Worm (Caenorhabditis elegans) whole organism, L2 larva: Measurements from ENCODE around the gene K08B12.1.

Experiments
- C34F6.9 ChIP-seq: fragments of 150-350 bp; optimal IDR thresholded peaks from 2 replicates; lab custom pipeline; 2014; ENCODE audit warnings: missing biosample characterization, missing genetic modification characterization
- F13H6.1 ChIP-seq: sonication (generic microtip); optimal IDR thresholded peaks from 2 replicates; lab custom pipeline; 2016; ENCODE audit warnings: missing genetic modification characterization, missing compliant biosample characterization
- Y55F3AM.14 ChIP-seq: fragments of 200-800 bp; sonication (Bioruptor generic); optimal IDR thresholded peaks from 2 replicates; lab custom pipeline; 2018; ENCODE audit warnings: mild to moderate bottlenecking, missing genetic modification characterization, missing compliant biosample characterization
- ZK546.5 ChIP-seq: sonication (generic microtip); optimal IDR thresholded peaks from 2 replicates; lab custom pipeline; 2017; ENCODE audit warnings: missing biosample characterization, missing genetic modification characterization
- alr-1 ChIP-seq: fragments of 150-350 bp; optimal IDR thresholded peaks from 2 replicates; lab custom pipeline; 2014; ENCODE audit warnings: missing biosample characterization, missing genetic modification characterization
- blmp-1 ChIP-seq: sonication (generic microtip); optimal IDR thresholded peaks from 2 replicates; lab custom pipeline; 2017; ENCODE audit warnings: missing genetic modification characterization, mild to moderate bottlenecking, missing compliant biosample characterization, antibody characterized with exemption, moderate library complexity; ENCODE audit not compliant: insufficient read depth
- egl-27 ChIP-seq: sonication (generic microtip); optimal IDR thresholded peaks from 3 replicates; lab custom pipeline; 2017; ENCODE audit warnings: missing biosample characterization, missing genetic modification reagents, missing genetic modification characterization
- elt-1 ChIP-seq: fragments of 150-350 bp; optimal IDR thresholded peaks from 2 replicates; lab custom pipeline; 2014; ENCODE audit warnings: missing biosample characterization, missing genetic modification characterization
- elt-3 ChIP-seq: sonication (generic microtip); optimal IDR thresholded peaks from 2 replicates; lab custom pipeline; 2017; ENCODE audit warnings: missing biosample characterization, missing genetic modification characterization
- fos-1 ChIP-seq: fragments of 150-350 bp; optimal IDR thresholded peaks from 2 replicates; lab custom pipeline; 2014; ENCODE audit warnings: missing biosample characterization, missing genetic modification characterization
- gmeb-1 ChIP-seq: fragments of 150-350 bp; optimal IDR thresholded peaks from 2 replicates; lab custom pipeline; 2014; ENCODE audit warnings: missing biosample characterization, missing genetic modification characterization
- lin-11 ChIP-seq: fragments of 150-350 bp; sonication (generic microtip); optimal IDR thresholded peaks from 2 replicates; lab custom pipeline; 2014; ENCODE audit warnings: missing biosample characterization, missing genetic modification characterization, inconsistent platforms, mixed read lengths
- lin-13 ChIP-seq: fragments of 150-350 bp; optimal IDR thresholded peaks from 2 replicates; lab custom pipeline; 2014; ENCODE audit warnings: missing biosample characterization, missing genetic modification reagents, missing genetic modification characterization
- lin-39 ChIP-seq: fragments of 150-350 bp; optimal IDR thresholded peaks from 2 replicates; lab custom pipeline; 2014; ENCODE audit warnings: missing biosample characterization, missing genetic modification reagents, missing genetic modification characterization
- mab-5 ChIP-seq: fragments of 150-350 bp; optimal IDR thresholded peaks from 2 replicates; lab custom pipeline; 2014; ENCODE audit warnings: missing biosample characterization, missing genetic modification characterization
- mdl-1 ChIP-seq, 2 experiments: fragments of 150-350 bp in 1 of 2; sonication (generic microtip) in 1 of 2; optimal IDR thresholded peaks; 2 replicates each; lab custom pipeline; 2017; ENCODE audit warnings: missing biosample characterization in 2 of 2, missing genetic modification characterization in 2 of 2
- nhr-129 ChIP-seq: fragments of 150-350 bp; optimal IDR thresholded peaks from 2 replicates; lab custom pipeline; 2014; ENCODE audit warnings: missing biosample characterization, missing genetic modification characterization
- nhr-21 ChIP-seq: fragments of 150-350 bp; optimal IDR thresholded peaks from 2 replicates; lab custom pipeline; 2014; ENCODE audit warnings: missing biosample characterization, missing genetic modification characterization
- nhr-25 ChIP-seq: fragments of 150-350 bp; sonication (generic microtip); optimal IDR thresholded peaks from 3 replicates; lab custom pipeline; 2014; ENCODE audit warnings: missing biosample characterization, missing genetic modification characterization
- nhr-6 ChIP-seq: fragments of 150-350 bp; optimal IDR thresholded peaks from 2 replicates; lab custom pipeline; 2014; ENCODE audit warnings: missing biosample characterization, missing genetic modification characterization
- nhr-77 ChIP-seq: fragments of 150-350 bp; optimal IDR thresholded peaks from 2 replicates; lab custom pipeline; 2014; ENCODE audit warnings: missing biosample characterization, missing genetic modification characterization
- sem-4 ChIP-seq: fragments of 150-350 bp; optimal IDR thresholded peaks from 2 replicates; lab custom pipeline; 2014; ENCODE audit warnings: missing biosample characterization, missing genetic modification reagents, missing genetic modification characterization
- sma-3 ChIP-seq: sonication (generic microtip); optimal IDR thresholded peaks from 2 replicates; lab custom pipeline; 2016; ENCODE audit warnings: missing genetic modification reagents, missing genetic modification characterization, missing compliant biosample characterization
- sma-9 ChIP-seq, 2 experiments: fragments of 150-350 bp in 1 of 2; sonication (generic microtip) in 1 of 2; optimal IDR thresholded peaks; 2 replicates each; lab custom pipeline; 2014 to 2016; ENCODE audit warnings: missing genetic modification characterization in 2 of 2, mild to moderate bottlenecking in 1 of 2, missing biosample characterization in 1 of 2, missing compliant biosample characterization in 1 of 2, missing genetic modification reagents in 1 of 2, moderate library complexity in 1 of 2
- zag-1 ChIP-seq: fragments of 150-350 bp; optimal IDR thresholded peaks from 2 replicates; lab custom pipeline; 2014; ENCODE audit warnings: missing biosample characterization, missing genetic modification characterization
- ztf-1 ChIP-seq: fragments of 200-800 bp; sonication (Bioruptor generic); conservative IDR thresholded peaks from 2 replicates; pipeline ENCODE4 v1.3.6; 2022; ENCODE audit warnings: missing genetic modification characterization, missing compliant biosample characterization

The K08B12.1 gene

DNA sequence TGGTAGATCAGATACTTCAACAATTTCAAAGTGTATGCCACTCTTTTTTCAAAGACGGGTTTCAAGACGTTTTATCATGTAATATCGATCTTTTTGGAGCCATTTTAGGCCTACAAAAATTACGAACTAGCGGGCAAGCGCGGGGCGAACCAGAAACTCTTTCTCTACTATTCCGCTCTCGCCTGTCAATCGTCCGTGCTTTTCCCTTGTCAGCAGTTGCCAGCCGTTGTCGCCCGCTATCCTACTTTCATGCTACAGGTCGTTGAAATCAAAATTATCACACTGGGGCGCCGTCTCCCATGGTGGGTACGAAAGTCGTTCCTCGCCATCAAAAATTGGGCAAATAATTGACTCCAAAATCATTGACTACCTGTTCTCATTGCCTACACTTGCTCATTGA, 41.9 kb downstream of the K08B12.1 start:
- TF ChIP-seq sma-9 (GFP tag; optimal IDR thresholded peaks at IDR 0.05; lab: Kevin White, UChicago) (no peak), sma-9 (tag; optimal IDR thresholded peaks at IDR 0.05; lab: Kevin White, UChicago) (no peak)

DNA sequence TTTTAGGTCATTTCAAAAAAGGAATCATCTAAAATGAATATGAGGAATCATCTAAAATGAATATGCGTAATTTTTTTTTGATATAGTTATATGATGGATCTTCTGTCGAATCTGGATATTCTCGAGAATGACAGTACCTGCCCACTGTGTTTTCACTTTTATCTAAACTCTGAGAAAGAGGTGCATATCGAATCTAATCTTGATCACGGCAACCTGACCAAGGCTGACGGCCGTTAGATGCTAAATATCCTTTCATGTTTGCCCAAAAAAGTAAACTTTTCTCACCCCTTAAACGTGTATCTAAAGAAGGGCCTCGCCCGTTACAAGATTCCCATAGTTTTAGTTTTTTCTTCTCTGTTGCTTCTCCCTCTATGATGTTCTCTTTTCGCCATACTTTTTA, 43.3 kb downstream of the K08B12.1 start:
- TF ChIP-seq elt-1 (tag; lab: Kevin White, UChicago) (peak; percentile 33), egl-27 (no peak), F13H6.1 (tag; lab: Kevin White, UChicago) (no peak), lin-39 (tag; lab: Kevin White, UChicago) (no peak), lin-11 (tag; lab: Kevin White, UChicago) (no peak), blmp-1 (tag; lab: Kevin White, UChicago) (peak; percentile 65)

DNA sequence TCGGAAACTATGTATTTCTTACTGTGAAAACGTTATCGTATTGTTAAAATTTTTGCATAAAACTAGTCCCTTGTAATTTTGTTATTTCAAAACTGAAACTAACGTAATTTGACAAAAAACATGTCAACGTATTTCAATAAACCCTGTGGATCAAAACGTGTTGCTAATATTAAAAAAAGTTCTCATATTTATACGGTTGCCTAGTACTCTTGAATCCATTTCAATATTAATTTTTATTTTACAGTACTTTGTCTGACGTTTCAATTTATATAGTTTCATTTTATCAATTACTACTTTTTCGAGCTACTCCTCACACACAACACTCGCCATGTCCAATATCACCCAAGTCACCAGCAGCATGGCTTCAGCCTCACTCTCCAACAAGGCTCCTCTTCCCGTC, 44.3 kb downstream of the K08B12.1 start, which contains the start of gene sago-1:
Gene sago-1 (plus strand): TSS at position 301 of the 400 bp plus-strand sequence.
- TF ChIP-seq nhr-21 (tag; lab: Kevin White, UChicago) (no peak), ztf-1 (GFP tag; lab: Robert Waterston, UW) (no peak), gmeb-1 (tag; lab: Kevin White, UChicago) (no peak), fos-1 (tag; lab: Kevin White, UChicago) (no peak), nhr-25 (tag; lab: Kevin White, UChicago) (no peak), sem-4 (no peak), mdl-1 (tag; optimal IDR thresholded peaks at IDR 0.05; lab: Kevin White, UChicago) (no peak), alr-1 (tag; lab: Kevin White, UChicago) (no peak), ZK546.5 (tag; lab: Kevin White, UChicago) (no peak), nhr-6 (tag; lab: Kevin White, UChicago) (no peak), nhr-129 (tag; lab: Kevin White, UChicago) (no peak), elt-3 (tag; lab: Kevin White, UChicago) (no peak), Y55F3AM.14 (GFP tag; lab: Kevin White, UChicago) (no peak), zag-1 (no peak), nhr-77 (no peak), C34F6.9 (tag; lab: Kevin White, UChicago) (no peak), sma-3 (GFP tag; lab: Kevin White, UChicago) (no peak), mab-5 (tag; lab: Kevin White, UChicago) (no peak), lin-13 (no peak)
- TF ChIP-seq, all 48 proteins: peak for 0
